Fruit fly (Drosophila melanogaster): ENCODE measurements around the gene CG18599.

- TF ChIP-seq CG4707 (GFP tag; optimal IDR thresholded peaks at IDR 0.05) = no peak
- TF ChIP-seq disco-r (GFP tag; optimal IDR thresholded peaks at IDR 0.05) = no peak
- no peak for TF ChIP-seq Oli (tag; optimal IDR thresholded peaks at IDR 0.05)
- TF ChIP-seq CG4282 (GFP tag; optimal IDR thresholded peaks at IDR 0.05) = no peak
Observed at dm6 chr3R:18249268-18249667, 18.3 kb upstream of the CG18599 start.

Measured in whole organism, embryonic.